Worm (Caenorhabditis elegans): ENCODE data around the gene ZC404.1.

ZC404.1 gene

DNA sequence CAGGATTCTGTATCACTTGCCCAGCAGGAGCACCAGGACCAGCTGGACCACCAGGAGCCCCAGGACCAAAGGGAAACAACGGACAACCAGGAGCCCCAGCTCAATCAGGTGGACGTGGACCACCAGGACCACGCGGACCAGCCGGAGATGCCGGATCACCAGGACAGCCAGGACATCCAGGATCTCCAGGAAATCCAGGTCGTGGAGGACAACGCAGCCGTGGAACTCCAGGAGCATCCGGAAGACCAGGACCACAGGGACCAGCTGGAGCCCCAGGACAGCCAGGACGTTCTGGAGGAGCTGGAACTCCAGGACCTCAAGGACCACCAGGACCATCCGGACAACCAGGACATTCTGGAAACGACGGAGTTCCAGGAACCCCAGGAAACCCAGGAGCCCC, 42.0 kb downstream of the ZC404.1 start:
- TF ChIP-seq hsf-1 (GFP tag; IDR thresholded peaks at IDR 0.05) (no peak), zfh-2 (GFP tag; conservative IDR thresholded peaks at IDR 0.05) (peak; percentile 76), egrh-3 (GFP tag; IDR thresholded peaks at IDR 0.05) (peak; percentile 86)

DNA sequence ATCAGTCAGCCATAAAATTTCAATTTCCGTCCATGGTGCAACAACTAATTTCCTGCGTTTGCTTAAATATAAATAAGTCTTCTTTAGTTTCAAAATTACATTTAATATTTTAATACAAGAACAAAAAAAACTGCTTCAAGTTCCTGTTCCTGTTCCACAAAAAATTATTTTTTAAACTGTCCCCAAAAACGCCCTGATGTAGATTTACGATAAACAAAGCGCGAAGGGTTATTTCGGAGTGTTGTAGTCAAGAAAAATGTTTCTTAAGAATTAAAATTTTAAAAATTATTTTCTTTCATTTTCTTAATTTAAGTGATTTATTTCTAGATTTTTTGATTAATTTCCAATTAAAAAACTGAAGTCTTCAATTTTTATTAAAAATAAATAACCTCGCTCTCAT, 44.6 kb downstream of the ZC404.1 start, which contains the start of gene T15B7.15:
TSS of gene T15B7.15 (minus strand) at position 67 of the 400 bp plus-strand sequence.
- no peak for TF ChIP-seq ztf-22 (GFP tag; optimal IDR thresholded peaks at IDR 0.05)
- TF ChIP-seq tbp1 (GFP tag; optimal IDR thresholded peaks at IDR 0.05) = no peak
- peak in 1 of 3 experiments; percentile 31 for TF ChIP-seq lin-35 (GFP tag; optimal IDR thresholded peaks at IDR 0.05)
- no peak for TF ChIP-seq ceh-79 (tag; optimal IDR thresholded peaks at IDR 0.05)
- peak; percentile 93 for TF ChIP-seq attf-3 (GFP tag; conservative IDR thresholded peaks at IDR 0.05)

DNA sequence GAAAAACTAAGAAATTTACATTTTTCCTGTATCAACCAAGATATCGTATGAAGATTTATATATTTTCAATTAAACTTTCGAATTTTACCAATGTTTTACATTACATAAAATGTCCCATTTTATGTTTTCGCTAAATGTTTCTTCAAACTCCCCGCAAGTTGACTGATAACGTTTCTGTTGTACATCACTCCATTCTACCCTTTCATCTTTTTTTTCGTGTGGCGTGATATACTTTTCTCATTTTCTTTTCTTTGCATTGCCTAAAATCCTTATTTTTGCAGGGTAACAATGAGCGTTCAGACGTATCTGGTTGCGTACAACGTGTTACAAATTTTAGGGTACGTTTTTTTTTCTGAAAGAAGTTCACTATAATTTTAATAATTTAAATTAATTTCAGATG, 45.0 kb downstream of the ZC404.1 start, which contains the start of gene hpo-8:
TSS of gene hpo-8 (plus strand) at position 282 of the 400 bp plus-strand sequence.
- TF ChIP-seq snpc-1.3 (tag; optimal IDR thresholded peaks at IDR 0.05; ENCODE audit: insufficient read depth) = no peak
- no peak for TF ChIP-seq somi-1 (GFP tag; optimal IDR thresholded peaks at IDR 0.05)
- TF ChIP-seq cebp-1 (GFP tag; IDR thresholded peaks at IDR 0.05) = no peak
- no peak for TF ChIP-seq cebp-1 (tag; optimal IDR thresholded peaks at IDR 0.05)
- no peak for TF ChIP-seq aptf-2 (GFP tag; conservative IDR thresholded peaks at IDR 0.05)
- TF ChIP-seq madf-6 (GFP tag; IDR thresholded peaks at IDR 0.05) = no peak
- TF ChIP-seq let-607 (tag; optimal IDR thresholded peaks at IDR 0.05) = no peak
- no peak for TF ChIP-seq hmg-20 (GFP tag; IDR thresholded peaks at IDR 0.05)
- TF ChIP-seq F57A8.1 (GFP tag; optimal IDR thresholded peaks at IDR 0.05) = no peak
- TF ChIP-seq ets-4 (GFP tag; optimal IDR thresholded peaks at IDR 0.05) = no peak
- TF ChIP-seq bed-1 (GFP tag; IDR thresholded peaks at IDR 0.05) = no peak
- TF ChIP-seq C06A6.2 (GFP tag; conservative IDR thresholded peaks at IDR 0.05) = no peak
- TF ChIP-seq mcd-1 (GFP tag; IDR thresholded peaks at IDR 0.05) = no peak

DNA sequence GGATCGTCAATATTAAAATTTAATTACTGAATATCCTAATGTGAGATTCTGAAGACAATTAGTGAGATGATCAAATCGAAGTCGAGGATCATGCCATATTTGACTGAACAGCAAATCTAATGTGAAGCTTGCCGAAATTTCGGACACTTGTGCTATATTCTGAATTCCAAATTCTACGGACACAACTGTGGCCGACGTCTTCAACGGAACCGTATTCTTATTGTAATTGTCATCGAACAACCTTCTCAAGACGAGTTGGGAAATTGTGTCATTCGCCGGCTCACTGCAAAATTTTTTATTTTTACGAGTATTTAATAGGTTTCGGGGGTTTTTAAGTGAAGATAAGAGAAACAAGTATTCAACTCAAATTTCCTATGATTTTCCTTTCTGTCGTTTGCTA, 48.4 kb downstream of the ZC404.1 start, which contains the start of gene T15B7.1:
TSS of gene T15B7.1 (plus strand) at position 301 of the 400 bp plus-strand sequence.
- no peak for TF ChIP-seq ama-1 (optimal IDR thresholded peaks at IDR 0.05)
- TF ChIP-seq ama-1 (GFP tag; optimal IDR thresholded peaks at IDR 0.05) = no peak

Data from whole organism, young adult.